Fruit fly (Drosophila melanogaster) whole organism, embryonic: ENCODE measurements around the gene CG6296.

Experiments
- Bgb ChIP-seq: fragments of 200-800 bp; sonication (Bioruptor generic); IDR thresholded peaks from 2 replicates; pipeline ENCODE4 v1.3.6; 2022; ENCODE audit warnings: missing biosample characterization, missing genetic modification characterization; ENCODE audit not compliant: partially characterized antibody
- CG10543 ChIP-seq: fragments of 200-800 bp; sonication (Bioruptor generic); optimal IDR thresholded peaks from 3 replicates; lab custom pipeline; 2017; ENCODE audit warnings: missing biosample characterization, mild to moderate bottlenecking, missing genetic modification characterization, moderate library complexity
- CG12071 ChIP-seq: fragments of 200-800 bp; sonication (Bioruptor generic); optimal IDR thresholded peaks from 3 replicates; lab custom pipeline; 2018; ENCODE audit warnings: missing biosample characterization, mild to moderate bottlenecking, missing genetic modification characterization
- CG12769 ChIP-seq: fragments of 200-800 bp; sonication (Bioruptor generic); optimal IDR thresholded peaks from 2 replicates; lab custom pipeline; 2019; ENCODE audit warnings: missing biosample characterization, mild to moderate bottlenecking, missing genetic modification characterization, moderate library complexity
- CG14014 ChIP-seq: fragments of 200-800 bp; sonication (Bioruptor generic); IDR thresholded peaks from 2 replicates; pipeline ENCODE4 v1.3.6; 2022; ENCODE audit warnings: missing biosample characterization, missing genetic modification characterization
- CG14441 ChIP-seq: fragments of 200-800 bp; sonication (Bioruptor generic); IDR thresholded peaks from 2 replicates; pipeline ENCODE4 v1.3.6; 2022; ENCODE audit warnings: missing biosample characterization, missing genetic modification characterization
- CG17385 ChIP-seq: fragments of 200-800 bp; sonication (Bioruptor generic); optimal IDR thresholded peaks from 3 replicates; lab custom pipeline; 2018; ENCODE audit warnings: missing biosample characterization, mild to moderate bottlenecking, missing genetic modification characterization
- CG18599 ChIP-seq: fragments of 200-800 bp; sonication (Bioruptor generic); optimal IDR thresholded peaks from 3 replicates; lab custom pipeline; 2017; ENCODE audit warnings: missing biosample characterization, missing genetic modification characterization, mild to moderate bottlenecking, moderate library complexity, missing genetic modification reagents
- CG34376 ChIP-seq: fragments of 200-800 bp; sonication (Bioruptor generic); optimal IDR thresholded peaks from 2 replicates; lab custom pipeline; 2018; ENCODE audit warnings: missing biosample characterization, mild to moderate bottlenecking, missing genetic modification characterization
- CG3847 ChIP-seq: fragments of 200-800 bp; sonication (Bioruptor generic); IDR thresholded peaks from 2 replicates; pipeline ENCODE4 v1.3.6; 2022; ENCODE audit warnings: missing biosample characterization, missing genetic modification characterization
- CG3995 ChIP-seq: fragments of 200-800 bp; sonication (Bioruptor generic); optimal IDR thresholded peaks from 3 replicates; lab custom pipeline; 2016; ENCODE audit warnings: missing biosample characterization, missing genetic modification characterization
- CG4424 ChIP-seq: fragments of 200-800 bp; sonication (Bioruptor generic); optimal IDR thresholded peaks from 3 replicates; lab custom pipeline; 2016; ENCODE audit warnings: missing biosample characterization, missing genetic modification characterization
- CG6791 ChIP-seq: fragments of 200-800 bp; sonication (Bioruptor generic); IDR thresholded peaks from 3 replicates; pipeline ENCODE4 v1.3.6; 2022; ENCODE audit warnings: missing biosample characterization, missing genetic modification characterization; ENCODE audit not compliant: partially characterized antibody
- CG7372 ChIP-seq: fragments of 200-800 bp; sonication (Bioruptor generic); IDR thresholded peaks from 2 replicates; pipeline ENCODE4 v1.3.6; 2022; ENCODE audit warnings: missing biosample characterization, missing genetic modification characterization
- CG9215 ChIP-seq: fragments of 200-800 bp; sonication (Bioruptor generic); IDR thresholded peaks from 2 replicates; pipeline ENCODE4 v1.3.6; 2022; ENCODE audit warnings: missing biosample characterization, missing genetic modification characterization
- CG9437 ChIP-seq: fragments of 200-800 bp; sonication (Bioruptor generic); optimal IDR thresholded peaks from 2 replicates; lab custom pipeline; 2018; ENCODE audit warnings: missing biosample characterization, mild to moderate bottlenecking, missing genetic modification characterization
- CG9932 ChIP-seq: fragments of 200-800 bp; sonication (Bioruptor generic); IDR thresholded peaks from 2 replicates; pipeline ENCODE4 v1.3.6; 2022; ENCODE audit warnings: missing biosample characterization, missing genetic modification characterization
- Dad ChIP-seq: fragments of 200-800 bp; sonication (Bioruptor generic); optimal IDR thresholded peaks from 3 replicates; lab custom pipeline; 2016; ENCODE audit warnings: missing biosample characterization, missing genetic modification characterization
- Deaf1 ChIP-seq: fragments of 200-800 bp; optimal IDR thresholded peaks from 3 replicates; lab custom pipeline; 2019; ENCODE audit warnings: missing biosample characterization, mild to moderate bottlenecking, missing genetic modification characterization, moderate library complexity
- Dip2 ChIP-seq: fragments of 200-800 bp; sonication (Bioruptor generic); IDR thresholded peaks from 2 replicates; pipeline ENCODE4 v1.3.6; 2022; ENCODE audit warnings: missing biosample characterization, missing genetic modification characterization
- Ets65A ChIP-seq: fragments of 200-800 bp; sonication (Bioruptor generic); peaks from one replicate; lab custom pipeline; 2016; ENCODE audit warnings: missing biosample characterization, missing genetic modification characterization
- Ets97D ChIP-seq: fragments of 200-800 bp; sonication (Bioruptor generic); optimal IDR thresholded peaks from 3 replicates; lab custom pipeline; 2016; ENCODE audit warnings: missing biosample characterization, missing genetic modification characterization
- Fer1 ChIP-seq: fragments of 200-800 bp; sonication (Bioruptor generic); optimal IDR thresholded peaks from 2 replicates; lab custom pipeline; 2017; ENCODE audit warnings: missing biosample characterization, mild to moderate bottlenecking, missing genetic modification characterization
- Hand ChIP-seq: fragments of 200-800 bp; sonication (Bioruptor generic); optimal IDR thresholded peaks from 2 replicates; lab custom pipeline; 2017; ENCODE audit warnings: mild to moderate bottlenecking, missing biosample characterization, missing genetic modification reagents, missing genetic modification characterization
- Jarid2 ChIP-seq: fragments of 200-800 bp; sonication (Bioruptor generic); optimal IDR thresholded peaks from 3 replicates; lab custom pipeline; 2017; ENCODE audit warnings: mild to moderate bottlenecking, missing biosample characterization, missing genetic modification reagents, missing genetic modification characterization
- MBD-R2 ChIP-seq: fragments of 200-800 bp; sonication (Bioruptor generic); IDR thresholded peaks from 2 replicates; pipeline ENCODE4 v1.3.6; 2022; ENCODE audit warnings: missing biosample characterization, missing genetic modification characterization
- Med ChIP-seq: fragments of 200-800 bp; sonication (Bioruptor generic); peaks from one replicate; lab custom pipeline; 2016; ENCODE audit warnings: missing biosample characterization, missing genetic modification characterization, mild to moderate bottlenecking, inconsistent platforms, moderate library complexity
- NfI ChIP-seq: fragments of 200-800 bp; sonication (Bioruptor generic); optimal IDR thresholded peaks from 3 replicates; lab custom pipeline; 2018; ENCODE audit warnings: missing biosample characterization, mild to moderate bottlenecking, missing genetic modification characterization, moderate library complexity
- Pdp1 ChIP-seq, 2 experiments: fragments of 200-800 bp; sonication (Bioruptor generic); optimal IDR thresholded peaks; 3 replicates each; lab custom pipeline; 2016; ENCODE audit warnings: missing biosample characterization in 2 of 2, missing genetic modification characterization in 2 of 2, mild to moderate bottlenecking in 1 of 2, moderate library complexity in 1 of 2
- Trl ChIP-seq, 3 experiments: fragments of >200 bp in 2 of 3; fragments of 200-800 bp in 1 of 3; sonication (Bioruptor generic) in 1 of 3; optimal IDR thresholded peaks; 2 replicates in 1 of 3; 3 replicates in 2 of 3; lab custom pipeline; 2016 to 2017; ENCODE audit warnings: missing biosample characterization in 1 of 3, missing genetic modification characterization in 1 of 3
- abd-A ChIP-seq: fragments of 200-800 bp; sonication (Bioruptor generic); optimal IDR thresholded peaks from 3 replicates; lab custom pipeline; 2019; ENCODE audit warnings: missing biosample characterization, mild to moderate bottlenecking, missing genetic modification characterization, moderate library complexity
- amos ChIP-seq: fragments of 200-800 bp; sonication (Bioruptor generic); IDR thresholded peaks from 2 replicates; pipeline ENCODE4 v1.3.6; 2022; ENCODE audit warnings: missing biosample characterization, missing genetic modification characterization; ENCODE audit not compliant: partially characterized antibody
- chinmo ChIP-seq: fragments of 200-800 bp; sonication (Bioruptor generic); IDR thresholded peaks from 4 replicates; pipeline ENCODE4 v1.3.6; 2022; ENCODE audit warnings: missing biosample characterization, missing genetic modification characterization; ENCODE audit not compliant: partially characterized antibody
- crol ChIP-seq: fragments of 200-800 bp; sonication (Bioruptor generic); IDR thresholded peaks from 2 replicates; pipeline ENCODE4 v1.3.6; 2022; ENCODE audit warnings: missing biosample characterization, missing genetic modification characterization
- cwo ChIP-seq: fragments of 200-800 bp; sonication (Bioruptor generic); optimal IDR thresholded peaks from 3 replicates; lab custom pipeline; 2017; ENCODE audit warnings: missing biosample characterization, missing genetic modification characterization, mild to moderate bottlenecking, moderate library complexity, missing genetic modification reagents
- dimm ChIP-seq: fragments of 200-800 bp; sonication (Bioruptor generic); IDR thresholded peaks from 2 replicates; pipeline ENCODE4 v1.3.6; 2022; ENCODE audit warnings: missing biosample characterization, missing genetic modification characterization
- knrl ChIP-seq: fragments of 200-800 bp; sonication (Bioruptor generic); IDR thresholded peaks from 3 replicates; pipeline ENCODE4 v1.3.6; 2022; ENCODE audit warnings: missing biosample characterization, missing genetic modification characterization; ENCODE audit not compliant: partially characterized antibody
- onecut ChIP-seq: fragments of 200-800 bp; sonication (Bioruptor generic); IDR thresholded peaks from 2 replicates; pipeline ENCODE4 v1.3.6; 2022; ENCODE audit warnings: missing biosample characterization, missing genetic modification characterization
- scrt ChIP-seq: fragments of 200-800 bp; sonication (Bioruptor generic); optimal IDR thresholded peaks from 2 replicates; lab custom pipeline; 2018; ENCODE audit warnings: missing biosample characterization, mild to moderate bottlenecking, missing genetic modification characterization, moderate library complexity
- sens-2 ChIP-seq: fragments of 200-800 bp; sonication (Bioruptor generic); IDR thresholded peaks from 2 replicates; pipeline ENCODE4 v1.3.6; 2022; ENCODE audit warnings: missing biosample characterization, missing genetic modification characterization
- so ChIP-seq: fragments of 200-800 bp; sonication (Bioruptor generic); IDR thresholded peaks from 3 replicates; pipeline ENCODE4 v1.3.6; 2022; ENCODE audit warnings: missing biosample characterization, missing genetic modification characterization
- unc-4 ChIP-seq: fragments of 200-800 bp; sonication (Bioruptor generic); IDR thresholded peaks from 2 replicates; pipeline ENCODE4 v1.3.6; 2022; ENCODE audit warnings: missing biosample characterization, missing genetic modification characterization; ENCODE audit not compliant: partially characterized antibody
- z ChIP-seq: fragments of 200-800 bp; sonication (Bioruptor generic); IDR thresholded peaks from 3 replicates; pipeline ENCODE4 v1.3.6; 2022; ENCODE audit warnings: missing biosample characterization, missing genetic modification characterization
- zen2 ChIP-seq: fragments of 200-800 bp; sonication (Bioruptor generic); IDR thresholded peaks from 3 replicates; pipeline ENCODE4 v1.3.6; 2022; ENCODE audit warnings: missing biosample characterization, missing genetic modification characterization; ENCODE audit not compliant: partially characterized antibody

CG6296 gene

DNA sequence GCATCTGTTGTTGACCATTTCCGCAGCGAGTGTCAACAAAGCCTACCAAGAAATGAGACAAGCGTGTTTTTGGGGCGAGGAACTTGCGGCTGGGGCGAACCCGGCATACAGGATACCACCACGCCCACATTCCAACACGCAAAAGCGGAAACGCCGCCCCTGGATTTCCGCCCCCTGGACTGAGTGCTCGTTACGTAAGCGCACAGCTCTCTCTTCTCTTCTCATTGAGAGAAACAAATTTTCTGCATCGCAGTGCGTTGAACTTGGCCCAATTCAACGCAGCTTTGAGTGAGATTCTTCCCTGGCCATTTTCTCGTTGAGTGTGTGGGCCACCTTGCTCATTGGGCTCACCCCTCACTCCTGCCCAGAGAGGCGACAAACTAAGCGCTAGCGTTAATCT, 44.8 kb downstream of the CG6296 start (continued):
- TF ChIP-seq CG10543 (GFP tag; lab: Kevin White, UChicago), result peak; percentile 11
- TF ChIP-seq z (GFP tag; lab: Robert Waterston, UW), result peak; percentile 95
- TF ChIP-seq CG14441 (GFP tag; lab: Robert Waterston, UW), result 0 out of 2 replicates have a peak, but pooled peaks have one; percentile 7
- TF ChIP-seq unc-4 (GFP tag; lab: Robert Waterston, UW), result peak; percentile 17; the same call in 1 of the 2 replicates
- peak; percentile 30; the same call in 1 of the 2 replicates for TF ChIP-seq crol (GFP tag; lab: Robert Waterston, UW)
- TF ChIP-seq chinmo (GFP tag; lab: Robert Waterston, UW), result peak; percentile 80; the same call in 3 of the 4 replicates
- peak; percentile 22; the same call in 1 of the 2 replicates for TF ChIP-seq CG14014 (GFP tag; lab: Robert Waterston, UW)
- peak; percentile 0 for TF ChIP-seq CG34376 (GFP tag; lab: Kevin White, UChicago)
- TF ChIP-seq Med (GFP tag; lab: Kevin White, UChicago), result peak; percentile 28
- 0 out of 3 replicates have a peak, but pooled peaks have one; percentile 13 for TF ChIP-seq knrl
- TF ChIP-seq CG9932 (GFP tag; lab: Robert Waterston, UW), result peak; percentile 35; the same call in 1 of the 2 replicates
- 0 out of 2 replicates have a peak, but pooled peaks have one; percentile 10 for TF ChIP-seq MBD-R2 (GFP tag; lab: Robert Waterston, UW)
- TF ChIP-seq CG4424, result no peak
- TF ChIP-seq Pdp1 (GFP tag; optimal IDR thresholded peaks at IDR 0.05; lab: Kevin White, UChicago), result peak in 1 of 2 experiments; percentile 91
- 0 out of 2 replicates have a peak, but pooled peaks have one; percentile 11 for TF ChIP-seq CG3847
- TF ChIP-seq sens-2 (GFP tag; lab: Robert Waterston, UW), result 0 out of 2 replicates have a peak, but pooled peaks have one; percentile 52
- TF ChIP-seq Ets97D (GFP tag; lab: Kevin White, UChicago), result no peak
- peak; percentile 33 for TF ChIP-seq Dad (GFP tag; lab: Kevin White, UChicago)

DNA sequence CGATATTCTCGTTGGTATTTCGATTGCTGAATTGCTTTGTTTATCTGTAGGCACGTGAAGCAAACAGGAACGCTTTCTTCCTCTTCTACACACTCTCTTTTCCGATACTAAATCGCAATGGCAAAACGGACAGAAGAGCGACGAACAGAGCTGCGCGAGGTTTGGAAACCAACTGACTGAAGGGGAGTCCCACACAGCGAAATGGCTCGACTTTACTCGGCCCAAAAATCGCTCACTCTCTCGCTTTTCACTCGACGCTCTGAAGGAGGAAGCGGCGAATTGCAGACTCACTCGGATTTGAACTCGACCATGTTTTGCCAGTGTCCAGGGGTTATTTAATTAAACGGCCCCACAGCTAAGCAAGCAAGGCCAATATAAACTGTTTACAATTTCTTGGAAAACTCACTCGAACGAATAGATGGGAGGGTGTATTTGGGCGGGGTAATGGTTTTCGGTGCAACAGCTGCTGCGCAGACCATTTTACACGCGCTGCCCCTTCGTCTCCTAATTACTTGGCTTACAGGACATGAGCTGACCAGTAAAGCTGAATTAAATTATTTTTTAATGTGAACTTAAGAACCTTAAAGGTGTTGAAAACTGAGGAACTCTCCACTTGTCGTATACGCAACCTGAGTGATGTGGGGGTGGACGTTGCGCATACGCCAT, 46.8 kb downstream of the CG6296 start, which contains the start of gene CG6330:
CG6330 (minus strand) TSS at position 178 of the 666 bp plus-strand sequence.
- TF ChIP-seq CG17385 (GFP tag; lab: Kevin White, UChicago), result peak; percentile 26
- peak; percentile 18; the same call in 1 of the 2 replicates for TF ChIP-seq amos (GFP tag; lab: Robert Waterston, UW)
- TF ChIP-seq Dip2 (GFP tag; lab: Robert Waterston, UW), result no peak
- TF ChIP-seq CG3995 (GFP tag; lab: Kevin White, UChicago), result peak; percentile 63
- TF ChIP-seq CG12071 (GFP tag; lab: Kevin White, UChicago), result no peak
- peak; percentile 32 for TF ChIP-seq Fer1
- TF ChIP-seq CG12769 (tag; lab: Kevin White, UChicago), result peak; percentile 42
- 0 out of 3 replicates have a peak, but pooled peaks have one; percentile 27 for TF ChIP-seq so (GFP tag; lab: Robert Waterston, UW)
- no peak for TF ChIP-seq CG6791 (GFP tag; lab: Robert Waterston, UW)
- TF ChIP-seq Ets65A (GFP tag; lab: Kevin White, UChicago), result peak; percentile 5
- TF ChIP-seq cwo (GFP tag; lab: Kevin White, UChicago), result peak; percentile 27
- TF ChIP-seq Hand (GFP tag; lab: Kevin White, UChicago), result peak; percentile 6
- no peak for TF ChIP-seq dimm (GFP tag; lab: Robert Waterston, UW)
- peak; percentile 60 for TF ChIP-seq Med (GFP tag; lab: Kevin White, UChicago)
- peak in 1 of 2 experiments; percentile 28 for TF ChIP-seq Trl (optimal IDR thresholded peaks at IDR 0.05; lab: Kevin White, UChicago)
- TF ChIP-seq Trl (GFP tag; optimal IDR thresholded peaks at IDR 0.05; lab: Kevin White, UChicago), result no peak
- peak; percentile 87 for TF ChIP-seq abd-A
- peak; percentile 25 for TF ChIP-seq CG18599 (GFP tag; lab: Kevin White, UChicago)
- peak; percentile 75 for TF ChIP-seq scrt (GFP tag; lab: Kevin White, UChicago)
- peak; percentile 40; the same call in 1 of the 3 replicates for TF ChIP-seq zen2 (GFP tag; lab: Robert Waterston, UW)
- TF ChIP-seq Bgb (GFP tag; lab: Robert Waterston, UW), result peak; percentile 38; the same call in 1 of the 2 replicates
- peak; percentile 92 for TF ChIP-seq z (GFP tag; lab: Robert Waterston, UW)
- no peak for TF ChIP-seq NfI (GFP tag; lab: Kevin White, UChicago)
- TF ChIP-seq CG7372 (GFP tag; lab: Robert Waterston, UW), result peak; percentile 87
- TF ChIP-seq onecut (GFP tag; lab: Robert Waterston, UW), result peak; percentile 49; the same call in 1 of the 2 replicates
- peak; percentile 14 for TF ChIP-seq Jarid2 (GFP tag; lab: Kevin White, UChicago)
- TF ChIP-seq Deaf1, result peak; percentile 54
- TF ChIP-seq CG9215 (GFP tag; lab: Robert Waterston, UW), result no peak
- TF ChIP-seq CG9437 (GFP tag; lab: Kevin White, UChicago), result no peak
- 0 out of 4 replicates have a peak, but pooled peaks have one; percentile 57 for TF ChIP-seq chinmo (GFP tag; lab: Robert Waterston, UW)
